Worm (Caenorhabditis elegans): ENCODE measurements around the gene ets-9.

ce11 chrX:4252047-4252446, 27.5 kb upstream of the ets-9 start, which contains the start of gene srv-5:
- TF ChIP-seq pes-1 (GFP tag; IDR thresholded peaks at IDR 0.05), result no peak
- no peak for TF ChIP-seq ama-1 (optimal IDR thresholded peaks at IDR 0.05)
- no peak for TF ChIP-seq flt-1 (GFP tag; IDR thresholded peaks at IDR 0.05)
- TF ChIP-seq hmbx-1 (tag; optimal IDR thresholded peaks at IDR 0.05), result no peak
- no peak for TF ChIP-seq hmg-4 (GFP tag; optimal IDR thresholded peaks at IDR 0.05)
- no peak for TF ChIP-seq sea-1 (GFP tag; conservative IDR thresholded peaks at IDR 0.05)
- no peak for TF ChIP-seq tbx-37 (GFP tag; conservative IDR thresholded peaks at IDR 0.05)
- no peak for TF ChIP-seq tbx-11 (GFP tag; IDR thresholded peaks at IDR 0.05)
